Worm (Caenorhabditis elegans): Measurements from ENCODE around the gene K08C7.1.

Gene K08C7.1

ce11 chrIV:10699000-10699399 is 42.4 kb downstream of the K08C7.1 start:
- TF ChIP-seq nhr-237 (tag; optimal IDR thresholded peaks at IDR 0.05) (no peak), mep-1 (tag; optimal IDR thresholded peaks at IDR 0.05) (no peak), hlh-1 (tag; optimal IDR thresholded peaks at IDR 0.05) (no peak), ham-2 (GFP tag; optimal IDR thresholded peaks at IDR 0.05) (no peak), sptf-1 (tag; optimal IDR thresholded peaks at IDR 0.05) (no peak), ces-1 (GFP tag; optimal IDR thresholded peaks at IDR 0.05) (no peak), nhr-76 (tag; optimal IDR thresholded peaks at IDR 0.05) (no peak), elt-1 (tag; optimal IDR thresholded peaks at IDR 0.05; ENCODE audit: borderline replicate concordance, insufficient read depth) (no peak), lin-32 (GFP tag; optimal IDR thresholded peaks at IDR 0.05) (no peak), M03D4.4 (tag; optimal IDR thresholded peaks at IDR 0.05) (no peak), drap-1 (GFP tag; optimal IDR thresholded peaks at IDR 0.05) (no peak), zip-8 (tag; optimal IDR thresholded peaks at IDR 0.05) (no peak), ztf-11 (tag; optimal IDR thresholded peaks at IDR 0.05) (no peak)

DNA sequence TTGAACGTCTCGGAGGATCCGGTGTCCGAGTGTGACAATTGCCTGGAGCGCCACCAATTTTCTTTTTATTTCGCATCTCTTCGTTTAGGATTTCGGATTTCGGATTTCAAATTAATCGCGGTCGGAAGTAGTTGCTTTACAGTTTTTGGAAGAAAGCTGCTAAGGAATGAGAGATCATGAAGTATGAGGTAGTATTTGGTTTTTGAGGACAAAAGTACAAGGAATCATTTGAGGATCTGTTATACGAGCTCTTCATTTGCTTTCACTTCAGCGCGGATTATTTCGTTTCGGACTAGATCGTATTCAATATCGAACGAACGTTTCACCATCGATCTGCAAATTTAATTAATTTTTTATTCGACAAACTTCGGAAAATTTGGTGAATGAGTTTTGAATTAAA is 43.0 kb downstream of the K08C7.1 start, which contains the start of gene R102.11:
R102.11 (minus strand) TSS at position 101 of the 400 bp plus-strand sequence.
- TF ChIP-seq elt-3 (tag; optimal IDR thresholded peaks at IDR 0.05) (no peak), hlh-1 (tag; optimal IDR thresholded peaks at IDR 0.05) (no peak), bed-3 (GFP tag; optimal IDR thresholded peaks at IDR 0.05) (no peak), snpc-4 (tag; optimal IDR thresholded peaks at IDR 0.05) (no peak), mab-5 (tag; optimal IDR thresholded peaks at IDR 0.05) (no peak), blmp-1 (tag; optimal IDR thresholded peaks at IDR 0.05) (no peak), ces-1 (GFP tag; optimal IDR thresholded peaks at IDR 0.05) (no peak), lin-13 (tag; optimal IDR thresholded peaks at IDR 0.05) (no peak), drap-1 (GFP tag; optimal IDR thresholded peaks at IDR 0.05) (no peak), sem-2 (GFP tag; optimal IDR thresholded peaks at IDR 0.05) (no peak), elt-1 (tag; optimal IDR thresholded peaks at IDR 0.05; ENCODE audit: borderline replicate concordance, insufficient read depth) (no peak), zip-8 (tag; optimal IDR thresholded peaks at IDR 0.05) (no peak), unc-62 (GFP tag; optimal IDR thresholded peaks at IDR 0.05) (no peak), ceh-83 (GFP tag; optimal IDR thresholded peaks at IDR 0.05) (no peak), M03D4.4 (tag; optimal IDR thresholded peaks at IDR 0.05) (no peak)

DNA sequence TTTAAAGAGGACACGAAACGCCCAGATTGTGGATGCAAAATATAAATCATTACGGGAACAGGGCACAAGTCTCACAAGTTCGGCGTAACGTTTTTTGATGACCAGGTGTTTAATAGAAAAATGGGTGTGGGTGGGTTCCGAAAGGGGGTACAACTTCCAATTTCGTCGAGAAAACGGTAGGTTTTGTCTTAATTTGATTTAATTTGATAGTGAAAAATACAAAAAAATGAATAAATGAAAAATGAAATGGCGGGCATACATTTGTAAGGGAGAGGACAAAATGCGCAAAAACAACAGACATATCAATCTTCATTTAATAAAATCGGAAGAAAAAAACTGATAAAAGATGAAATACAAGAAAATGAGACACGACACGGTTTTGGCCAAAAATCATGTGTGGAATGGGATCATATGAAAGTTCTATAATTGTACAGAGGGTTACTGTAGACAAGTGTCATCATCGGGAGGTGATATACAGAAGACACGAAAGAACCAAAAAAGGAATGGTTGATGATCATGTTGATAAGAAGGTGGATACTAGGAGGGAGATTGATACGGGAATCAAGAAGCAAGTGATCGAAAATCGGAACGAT is 45.4 kb downstream of the K08C7.1 start:
- TF ChIP-seq nhr-76 (tag; optimal IDR thresholded peaks at IDR 0.05) (no peak), ceh-83 (GFP tag; optimal IDR thresholded peaks at IDR 0.05) (no peak), elt-1 (tag; optimal IDR thresholded peaks at IDR 0.05; ENCODE audit: borderline replicate concordance, insufficient read depth) (no peak), snpc-4 (tag; optimal IDR thresholded peaks at IDR 0.05) (no peak), ceh-39 (tag; optimal IDR thresholded peaks at IDR 0.05) (no peak), nhr-237 (tag; optimal IDR thresholded peaks at IDR 0.05) (no peak), ztf-11 (tag; optimal IDR thresholded peaks at IDR 0.05) (no peak), ces-1 (GFP tag; optimal IDR thresholded peaks at IDR 0.05) (no peak), lsy-2 (tag; optimal IDR thresholded peaks at IDR 0.05) (no peak), bed-3 (GFP tag; optimal IDR thresholded peaks at IDR 0.05) (no peak), zip-8 (tag; optimal IDR thresholded peaks at IDR 0.05) (no peak), ceh-43 (GFP tag; optimal IDR thresholded peaks at IDR 0.05) (no peak), nhr-12 (tag; optimal IDR thresholded peaks at IDR 0.05) (no peak), blmp-1 (tag; optimal IDR thresholded peaks at IDR 0.05) (no peak), lin-13 (tag; optimal IDR thresholded peaks at IDR 0.05) (no peak), cnd-1 (tag; optimal IDR thresholded peaks at IDR 0.05) (no peak)

DNA sequence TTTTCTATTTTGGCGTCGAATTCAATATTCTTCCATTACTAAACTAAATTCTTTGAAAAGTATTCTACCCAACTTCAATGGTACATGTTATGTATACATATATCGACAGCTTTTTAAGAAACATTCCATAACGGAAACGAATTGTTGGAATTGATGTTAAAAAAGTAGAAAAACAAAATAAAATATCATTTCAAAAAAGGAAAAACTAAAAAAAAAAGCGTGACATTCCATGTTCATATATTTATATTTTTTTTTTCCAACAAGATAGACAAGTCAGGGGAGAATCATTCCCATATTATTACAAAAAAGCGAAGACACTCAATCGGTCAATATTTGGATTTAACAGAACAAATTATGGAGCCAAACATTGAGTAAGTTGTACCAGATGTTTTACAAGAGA is 48.6 kb downstream of the K08C7.1 start, which contains the start of gene R102.10:
R102.10 (plus strand) TSS at position 301 of the 400 bp plus-strand sequence.
- TF ChIP-seq zip-8 (tag; optimal IDR thresholded peaks at IDR 0.05) = no peak
- no peak for TF ChIP-seq sptf-1 (tag; optimal IDR thresholded peaks at IDR 0.05)
- no peak for TF ChIP-seq ceh-83 (GFP tag; optimal IDR thresholded peaks at IDR 0.05)
- no peak for TF ChIP-seq blmp-1 (tag; optimal IDR thresholded peaks at IDR 0.05)
- TF ChIP-seq unc-39 (tag; optimal IDR thresholded peaks at IDR 0.05) = no peak
- TF ChIP-seq cnd-1 (tag; optimal IDR thresholded peaks at IDR 0.05) = no peak
- no peak for TF ChIP-seq ztf-11 (tag; optimal IDR thresholded peaks at IDR 0.05)
- TF ChIP-seq snpc-4 (tag; optimal IDR thresholded peaks at IDR 0.05) = no peak
- TF ChIP-seq flh-1 (GFP tag; optimal IDR thresholded peaks at IDR 0.05) = no peak
- no peak for TF ChIP-seq ces-1 (GFP tag; optimal IDR thresholded peaks at IDR 0.05)
- no peak for TF ChIP-seq mep-1 (tag; optimal IDR thresholded peaks at IDR 0.05)
- no peak for TF ChIP-seq bed-3 (GFP tag; optimal IDR thresholded peaks at IDR 0.05)
- TF ChIP-seq ceh-43 (GFP tag; optimal IDR thresholded peaks at IDR 0.05) = no peak
- TF ChIP-seq lin-32 (GFP tag; optimal IDR thresholded peaks at IDR 0.05) = no peak

ce11 chrIV:10706090-10706489 is 49.5 kb downstream of the K08C7.1 start, which contains the start of gene R102.6:
TSS of gene R102.6 (minus strand) at chrIV:10706190.
- TF ChIP-seq elt-3 (tag; optimal IDR thresholded peaks at IDR 0.05) (no peak), tbx-8 (GFP tag; optimal IDR thresholded peaks at IDR 0.05) (no peak)

Data from whole organism, mixed stage, embryonic.